Worm (Caenorhabditis elegans) whole organism, L2 larva: ENCODE data around the gene tbx-11.

Source experiments
- dmd-4 ChIP-seq: sonication (generic microtip); optimal IDR thresholded peaks from 2 replicates; lab custom pipeline; 2017; ENCODE audit warnings: missing biosample characterization, missing genetic modification characterization
- egl-27 ChIP-seq: sonication (generic microtip); optimal IDR thresholded peaks from 3 replicates; lab custom pipeline; 2017; ENCODE audit warnings: missing biosample characterization, missing genetic modification reagents, missing genetic modification characterization
- elt-1 ChIP-seq: fragments of 150-350 bp; optimal IDR thresholded peaks from 2 replicates; lab custom pipeline; 2014; ENCODE audit warnings: missing biosample characterization, missing genetic modification characterization
- lsy-2 ChIP-seq, 2 experiments: fragments of 150-350 bp in 1 of 2; sonication (generic microtip) in 1 of 2; optimal IDR thresholded peaks; 2 replicates each; lab custom pipeline; 2014 to 2017; ENCODE audit warnings: missing biosample characterization in 2 of 2, missing genetic modification characterization in 2 of 2
- skn-1 ChIP-seq: sonication (generic microtip); optimal IDR thresholded peaks from 2 replicates; lab custom pipeline; 2017; ENCODE audit warnings: missing biosample characterization, missing genetic modification characterization
- snpc-4 ChIP-seq: fragments of 150-350 bp; optimal IDR thresholded peaks from 2 replicates; lab custom pipeline; 2014; ENCODE audit warnings: missing biosample characterization, missing genetic modification characterization
- unc-62 ChIP-seq: fragments of 150-350 bp; optimal IDR thresholded peaks from 2 replicates; lab custom pipeline; 2014; ENCODE audit warnings: missing biosample characterization, missing genetic modification reagents, missing genetic modification characterization

DNA sequence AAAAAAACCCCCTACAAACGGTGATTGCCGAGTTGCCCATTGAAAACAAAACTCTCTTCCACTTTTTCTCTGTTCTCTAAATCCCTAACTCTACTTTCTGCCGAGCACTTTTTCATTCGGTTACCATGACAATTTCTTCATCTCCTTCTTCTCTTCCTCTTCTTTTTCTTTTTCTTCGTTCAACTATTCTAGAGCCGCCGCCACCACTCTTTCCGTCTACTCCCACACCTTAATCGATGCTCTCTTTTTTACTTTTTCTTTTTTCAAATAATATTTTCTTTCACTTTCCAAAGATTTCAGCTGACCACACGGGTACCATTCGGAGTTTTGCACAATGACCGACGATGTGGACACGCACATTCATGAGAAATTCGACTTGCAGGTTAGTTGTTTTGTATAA lies 20.8 kb upstream of the tbx-11 start, which contains the start of gene mapk-15:
- TF ChIP-seq egl-27 (tag; lab: Kevin White, UChicago) (no peak), unc-62 (GFP tag; lab: Kevin White, UChicago) (no peak), elt-1 (tag; lab: Kevin White, UChicago) (no peak), dmd-4 (tag; lab: Kevin White, UChicago) (no peak), snpc-4 (tag; lab: Kevin White, UChicago) (no peak), lsy-2 (tag; optimal IDR thresholded peaks at IDR 0.05; lab: Kevin White, UChicago) (no peak), skn-1 (tag; lab: Kevin White, UChicago) (no peak)
